Worm (Caenorhabditis elegans) whole organism, late embryonic: ENCODE measurements around the gene srd-27.

Experiments used
- C08G9.2 ChIP-seq: sonication (generic microtip); optimal IDR thresholded peaks from 2 replicates; lab custom pipeline; 2016; ENCODE audit warnings: mild to moderate bottlenecking, missing genetic modification characterization, moderate library complexity, missing compliant biosample characterization
- K09A11.1 ChIP-seq: sonication (generic microtip); optimal IDR thresholded peaks from 2 replicates; lab custom pipeline; 2017; ENCODE audit warnings: antibody characterized with exemption, mild to moderate bottlenecking, missing genetic modification characterization, missing compliant biosample characterization; ENCODE audit not compliant: insufficient read depth
- T23F11.4 ChIP-seq: fragments of 200-800 bp; sonication (Bioruptor generic); optimal IDR thresholded peaks from 2 replicates; lab custom pipeline; 2018; ENCODE audit warnings: mild to moderate bottlenecking, missing genetic modification characterization, missing compliant biosample characterization
- Y22D7AL.16 ChIP-seq: sonication (generic microtip); optimal IDR thresholded peaks from 2 replicates; lab custom pipeline; 2016; ENCODE audit warnings: missing genetic modification characterization, missing compliant biosample characterization
- ceh-14 ChIP-seq: sonication (generic microtip); optimal IDR thresholded peaks from 2 replicates; lab custom pipeline; 2016; ENCODE audit warnings: missing genotype, missing genetic modification characterization, missing compliant biosample characterization
- ceh-18 ChIP-seq: sonication (generic microtip); optimal IDR thresholded peaks from 2 replicates; lab custom pipeline; 2016; ENCODE audit warnings: missing genetic modification characterization, missing compliant biosample characterization
- ceh-2 ChIP-seq: sonication (generic microtip); optimal IDR thresholded peaks from 2 replicates; lab custom pipeline; 2016; ENCODE audit warnings: missing genotype, missing genetic modification characterization, missing compliant biosample characterization
- ceh-31 ChIP-seq: sonication (generic microtip); optimal IDR thresholded peaks from 2 replicates; lab custom pipeline; 2016; ENCODE audit warnings: missing genetic modification characterization, missing compliant biosample characterization
- ceh-6 ChIP-seq: fragments of 200-800 bp; sonication (Bioruptor generic); optimal IDR thresholded peaks from 2 replicates; lab custom pipeline; 2018; ENCODE audit warnings: mild to moderate bottlenecking, missing genetic modification characterization, missing compliant biosample characterization
- ceh-9 ChIP-seq: sonication (generic microtip); optimal IDR thresholded peaks from 2 replicates; lab custom pipeline; 2016; ENCODE audit warnings: mild to moderate bottlenecking, missing genetic modification characterization, inconsistent platforms, missing compliant biosample characterization
- eyg-1 ChIP-seq: sonication (generic microtip); optimal IDR thresholded peaks from 2 replicates; lab custom pipeline; 2016; ENCODE audit warnings: missing genotype, missing genetic modification characterization, missing compliant biosample characterization
- fax-1 ChIP-seq: sonication (generic microtip); optimal IDR thresholded peaks from 2 replicates; lab custom pipeline; 2016; ENCODE audit warnings: missing genotype, missing genetic modification characterization, missing compliant biosample characterization
- fkh-10 ChIP-seq: fragments of 150-350 bp; optimal IDR thresholded peaks from 2 replicates; lab custom pipeline; 2014; ENCODE audit warnings: missing biosample characterization, missing genetic modification reagents, missing genetic modification characterization
- hlh-15 ChIP-seq: sonication (generic microtip); optimal IDR thresholded peaks from 2 replicates; lab custom pipeline; 2016; ENCODE audit warnings: missing genetic modification characterization, missing compliant biosample characterization
- hlh-30 ChIP-seq: sonication (generic microtip); optimal IDR thresholded peaks from 2 replicates; lab custom pipeline; 2017; ENCODE audit warnings: antibody characterized with exemption, missing genetic modification characterization, missing compliant biosample characterization; ENCODE audit not compliant: insufficient read depth
- hlh-6 ChIP-seq: sonication (generic microtip); optimal IDR thresholded peaks from 2 replicates; lab custom pipeline; 2016; ENCODE audit warnings: missing genotype, missing genetic modification characterization, missing compliant biosample characterization
- hlh-8 ChIP-seq: sonication (generic microtip); optimal IDR thresholded peaks from 2 replicates; lab custom pipeline; 2016; ENCODE audit warnings: missing genotype, missing genetic modification characterization, missing compliant biosample characterization
- lim-6 ChIP-seq: sonication (generic microtip); optimal IDR thresholded peaks from 2 replicates; lab custom pipeline; 2016; ENCODE audit warnings: missing genetic modification characterization, missing compliant biosample characterization
- nfya-1 ChIP-seq: sonication (generic microtip); optimal IDR thresholded peaks from 2 replicates; lab custom pipeline; 2017; ENCODE audit warnings: missing genetic modification characterization, mild to moderate bottlenecking, missing compliant biosample characterization, antibody characterized with exemption, moderate library complexity
- pax-1 ChIP-seq: fragments of 150-350 bp; optimal IDR thresholded peaks from 2 replicates; lab custom pipeline; 2014; ENCODE audit warnings: missing biosample characterization, missing genetic modification characterization
- rnt-1 ChIP-seq: sonication (generic microtip); optimal IDR thresholded peaks from 2 replicates; lab custom pipeline; 2016; ENCODE audit warnings: missing genetic modification characterization, missing compliant biosample characterization
- sdc-2 ChIP-seq: sonication (generic microtip); optimal IDR thresholded peaks from 2 replicates; lab custom pipeline; 2016; ENCODE audit warnings: missing genotype, missing genetic modification characterization, missing compliant biosample characterization
- sox-4 ChIP-seq: sonication (generic microtip); optimal IDR thresholded peaks from 2 replicates; lab custom pipeline; 2017; ENCODE audit warnings: mild to moderate bottlenecking, missing genetic modification characterization, inconsistent platforms, missing compliant biosample characterization
- syd-9 ChIP-seq: sonication (generic microtip); optimal IDR thresholded peaks from 2 replicates; lab custom pipeline; 2016; ENCODE audit warnings: mild to moderate bottlenecking, missing genetic modification characterization, moderate library complexity, missing compliant biosample characterization
- tbx-7 ChIP-seq: sonication (generic microtip); optimal IDR thresholded peaks from 2 replicates; lab custom pipeline; 2016; ENCODE audit warnings: missing genotype, missing genetic modification characterization, missing compliant biosample characterization
- unc-3 ChIP-seq, 2 experiments: fragments of 200-800 bp in 1 of 2; sonication (Bioruptor generic) in 1 of 2; sonication (generic microtip) in 1 of 2; conservative IDR thresholded peaks in 1 of 2; optimal IDR thresholded peaks in 1 of 2; 2 replicates each; pipeline versions ENCODE4 v1.3.6 to Lab custom; 2016 to 2022; ENCODE audit warnings: missing compliant biosample characterization in 2 of 2, missing genetic modification characterization in 2 of 2, missing genetic modification reagents in 1 of 2
- unc-42 ChIP-seq: sonication (generic microtip); optimal IDR thresholded peaks from 2 replicates; lab custom pipeline; 2016; ENCODE audit warnings: missing genotype, missing genetic modification characterization, missing compliant biosample characterization
- unc-86 ChIP-seq: sonication (generic microtip); optimal IDR thresholded peaks from 2 replicates; lab custom pipeline; 2016; ENCODE audit warnings: missing genetic modification characterization, missing compliant biosample characterization
- ztf-16 ChIP-seq: sonication (generic microtip); optimal IDR thresholded peaks from 2 replicates; lab custom pipeline; 2017; ENCODE audit warnings: missing genetic modification characterization, missing compliant biosample characterization

Gene srd-27

ce11 chrV:15769072-15769471 is 34.1 kb upstream of the srd-27 start, which contains the start of gene F57A10.4:
F57A10.4 (plus strand) TSS chrV:15769438.
- no peak for TF ChIP-seq ceh-14
- TF ChIP-seq ztf-16 (tag; lab: Kevin White, UChicago) = no peak
- no peak for TF ChIP-seq unc-86 (tag; lab: Kevin White, UChicago)

- no peak for TF ChIP-seq hlh-15 (tag; lab: Kevin White, UChicago)
- TF ChIP-seq hlh-30 = no peak
- no peak for TF ChIP-seq syd-9 (tag; lab: Kevin White, UChicago)
- no peak for TF ChIP-seq T23F11.4 (GFP tag; lab: Kevin White, UChicago)
These were observed 30.0 kb upstream of the srd-27 start, which contains the start of gene nhr-60 for ce11 chrV:15773141-15773540. nhr-60 (minus strand) TSS chrV:15773241.

ce11 chrV:15773941-15774340 is 29.2 kb upstream of the srd-27 start:
- no peak for TF ChIP-seq tbx-7 (tag; lab: Kevin White, UChicago)
- TF ChIP-seq hlh-8 (tag; lab: Kevin White, UChicago) = no peak
- TF ChIP-seq ztf-16 (tag; lab: Kevin White, UChicago) = no peak
- no peak for TF ChIP-seq Y22D7AL.16 (tag; lab: Kevin White, UChicago)
- no peak for TF ChIP-seq sdc-2 (tag; lab: Kevin White, UChicago)
- TF ChIP-seq lim-6 (tag; lab: Kevin White, UChicago) = no peak
- TF ChIP-seq syd-9 (tag; lab: Kevin White, UChicago) = no peak
- no peak for TF ChIP-seq unc-3 (GFP tag; conservative IDR thresholded peaks at IDR 0.05; lab: Robert Waterston, UW)
- TF ChIP-seq unc-3 (tag; optimal IDR thresholded peaks at IDR 0.05; lab: Kevin White, UChicago) = no peak
- no peak for TF ChIP-seq K09A11.1
- TF ChIP-seq unc-42 (tag; lab: Kevin White, UChicago) = no peak
- TF ChIP-seq ceh-31 (tag; lab: Kevin White, UChicago) = no peak
- no peak for TF ChIP-seq ceh-6 (GFP tag; lab: Kevin White, UChicago)
- TF ChIP-seq hlh-6 = no peak
- no peak for TF ChIP-seq rnt-1
- TF ChIP-seq T23F11.4 (GFP tag; lab: Kevin White, UChicago) = no peak
- no peak for TF ChIP-seq fkh-10 (GFP tag; lab: Kevin White, UChicago)
- TF ChIP-seq eyg-1 (tag; lab: Kevin White, UChicago) = no peak
- TF ChIP-seq C08G9.2 (tag; lab: Kevin White, UChicago) = no peak
- TF ChIP-seq sox-4 = no peak
- TF ChIP-seq ceh-9 (tag; lab: Kevin White, UChicago) = no peak

- no peak for TF ChIP-seq ceh-2
These were observed 26.5 kb upstream of the srd-27 start, which contains the start of gene nhr-283 for ce11 chrV:15776651-15777050. nhr-283 (minus strand) TSS chrV:15776751.

ce11 chrV:15779128-15779729 is 23.9 kb upstream of the srd-27 start, which contains the start of the genes nhr-285 and irld-52:
nhr-285 (minus strand) TSS chrV:15779228.
irld-52 (plus strand) TSS chrV:15779679.
- no peak for TF ChIP-seq ceh-2

- TF ChIP-seq lim-6 (tag; lab: Kevin White, UChicago) (no peak), ceh-14 (no peak), ceh-18 (tag; lab: Kevin White, UChicago) (no peak), K09A11.1 (no peak), ceh-2 (no peak), unc-3 (GFP tag; conservative IDR thresholded peaks at IDR 0.05; lab: Robert Waterston, UW) (no peak), unc-3 (tag; optimal IDR thresholded peaks at IDR 0.05; lab: Kevin White, UChicago) (no peak), unc-42 (tag; lab: Kevin White, UChicago) (no peak)
- TF ChIP-seq, all 69 proteins: peak for 0
These were observed 22.1 kb upstream of the srd-27 start, which contains the start of gene T26E4.2 for ce11 chrV:15781086-15781485. T26E4.2 (plus strand) TSS chrV:15781386.

- no peak for TF ChIP-seq fax-1
- no peak for TF ChIP-seq nfya-1 (tag; lab: Kevin White, UChicago)
- TF ChIP-seq pax-1 (tag; lab: Kevin White, UChicago) = no peak
These were observed 20.7 kb upstream of the srd-27 start, which contains the start of gene T26E4.3 for ce11 chrV:15782494-15782893. T26E4.3 (plus strand) TSS chrV:15782794.
